Worm (Caenorhabditis elegans) whole organism, L2 larva: ENCODE measurements around the gene F57F5.3.

Experiments
- C34F6.9 ChIP-seq: fragments of 150-350 bp; optimal IDR thresholded peaks from 2 replicates; lab custom pipeline; 2014; ENCODE audit warnings: missing biosample characterization, missing genetic modification characterization
- alr-1 ChIP-seq: fragments of 150-350 bp; optimal IDR thresholded peaks from 2 replicates; lab custom pipeline; 2014; ENCODE audit warnings: missing biosample characterization, missing genetic modification characterization
- ceh-16 ChIP-seq: fragments of 150-350 bp; optimal IDR thresholded peaks from 2 replicates; lab custom pipeline; 2014; ENCODE audit warnings: missing biosample characterization, missing genetic modification characterization
- dmd-4 ChIP-seq: sonication (generic microtip); optimal IDR thresholded peaks from 2 replicates; lab custom pipeline; 2017; ENCODE audit warnings: missing biosample characterization, missing genetic modification characterization
- egl-27 ChIP-seq: sonication (generic microtip); optimal IDR thresholded peaks from 3 replicates; lab custom pipeline; 2017; ENCODE audit warnings: missing biosample characterization, missing genetic modification reagents, missing genetic modification characterization
- elt-3 ChIP-seq: sonication (generic microtip); optimal IDR thresholded peaks from 2 replicates; lab custom pipeline; 2017; ENCODE audit warnings: missing biosample characterization, missing genetic modification characterization
- fos-1 ChIP-seq: fragments of 150-350 bp; optimal IDR thresholded peaks from 2 replicates; lab custom pipeline; 2014; ENCODE audit warnings: missing biosample characterization, missing genetic modification characterization
- lsy-2 ChIP-seq, 2 experiments: fragments of 150-350 bp in 1 of 2; sonication (generic microtip) in 1 of 2; optimal IDR thresholded peaks; 2 replicates each; lab custom pipeline; 2014 to 2017; ENCODE audit warnings: missing biosample characterization in 2 of 2, missing genetic modification characterization in 2 of 2
- nhr-6 ChIP-seq: fragments of 150-350 bp; optimal IDR thresholded peaks from 2 replicates; lab custom pipeline; 2014; ENCODE audit warnings: missing biosample characterization, missing genetic modification characterization
- nhr-77 ChIP-seq: fragments of 150-350 bp; optimal IDR thresholded peaks from 2 replicates; lab custom pipeline; 2014; ENCODE audit warnings: missing biosample characterization, missing genetic modification characterization
- unc-62 ChIP-seq: fragments of 150-350 bp; optimal IDR thresholded peaks from 2 replicates; lab custom pipeline; 2014; ENCODE audit warnings: missing biosample characterization, missing genetic modification reagents, missing genetic modification characterization
- ztf-4 ChIP-seq: fragments of 150-350 bp; optimal IDR thresholded peaks from 2 replicates; lab custom pipeline; 2014; ENCODE audit warnings: missing biosample characterization, missing genetic modification characterization

DNA sequence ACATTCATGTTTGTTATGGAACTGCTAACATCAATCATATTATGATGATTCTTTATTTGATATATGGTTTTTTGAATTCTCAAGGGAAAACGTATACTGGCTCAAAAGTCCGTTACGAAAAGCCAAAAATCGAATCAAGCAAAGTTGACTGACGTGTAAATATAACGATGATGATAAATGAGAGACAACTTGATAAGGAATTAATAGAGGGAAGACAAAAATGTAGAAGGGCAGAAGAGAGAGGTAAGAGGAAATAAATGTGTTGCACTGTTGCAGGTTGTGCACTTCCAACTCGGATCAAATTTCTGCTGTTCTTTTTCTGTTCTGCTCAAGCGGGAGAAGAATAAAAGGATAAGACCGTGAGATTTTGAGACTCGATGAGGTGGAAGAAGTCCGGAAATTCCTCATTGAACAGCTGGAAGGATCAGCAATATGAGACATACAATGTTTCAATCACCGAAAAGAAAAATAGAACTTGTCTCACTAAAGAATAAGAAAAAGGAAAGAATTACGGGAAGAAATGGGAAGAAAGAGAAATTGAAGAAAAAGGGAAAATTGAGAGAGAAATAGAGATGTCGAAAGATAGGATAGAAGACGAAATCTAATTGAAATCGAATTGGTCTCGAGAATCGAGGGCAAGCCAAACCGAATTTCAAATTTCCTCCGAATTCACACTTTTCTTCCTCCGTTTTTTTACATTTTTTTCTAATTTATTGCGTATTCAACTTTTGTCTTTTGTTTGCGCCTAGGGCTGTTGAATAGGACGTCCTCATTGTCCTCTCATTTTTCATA is 20.1 kb downstream of the F57F5.3 start:
- TF ChIP-seq ceh-16 (tag; lab: Kevin White, UChicago) (no peak), nhr-6 (tag; lab: Kevin White, UChicago) (no peak), fos-1 (tag; lab: Kevin White, UChicago) (peak; percentile 83), alr-1 (tag; lab: Kevin White, UChicago) (no peak), C34F6.9 (tag; lab: Kevin White, UChicago) (peak; percentile 27), lsy-2 (tag; optimal IDR thresholded peaks at IDR 0.05; lab: Kevin White, UChicago) (no peak), ztf-4 (tag; lab: Kevin White, UChicago) (no peak), dmd-4 (tag; lab: Kevin White, UChicago) (no peak), elt-3 (tag; lab: Kevin White, UChicago) (no peak), egl-27 (no peak), unc-62 (no peak), nhr-77 (no peak)
